Worm (Caenorhabditis elegans): Measurements from ENCODE around the gene T22G5.3.

ce11 chrV:13891489-13891888 is 10.8 kb downstream of the T22G5.3 start:
- TF ChIP-seq snpc-4 (tag; optimal IDR thresholded peaks at IDR 0.05) = no peak
- no peak for TF ChIP-seq zag-1 (tag; optimal IDR thresholded peaks at IDR 0.05)
